Worm (Caenorhabditis elegans): ENCODE measurements around the gene skr-13.

- TF ChIP-seq dao-5 (tag; optimal IDR thresholded peaks at IDR 0.05) (no peak), him-1 (tag; optimal IDR thresholded peaks at IDR 0.05) (no peak), W03F9.2 (tag; optimal IDR thresholded peaks at IDR 0.05) (no peak)
These were observed 11.5 kb downstream of the skr-13 start, which contains the start of gene Y116A8C.40 for ce11 chrIV:17150871-17151270.

Measured in whole organism, L4/young adult.